Fruit fly (Drosophila melanogaster) whole organism, larva: ENCODE measurements around the gene dsx.

Source experiments
- noc ChIP-seq: fragments of 200-800 bp; sonication (Bioruptor generic); optimal IDR thresholded peaks from 3 replicates; lab custom pipeline; 2019; ENCODE audit warnings: missing biosample characterization, mild to moderate bottlenecking, missing genetic modification characterization, moderate library complexity

Gene dsx

dm6 chr3R:7981396-7981795 lies 14.2 kb upstream of the dsx start:
- no peak for TF ChIP-seq noc (tag; lab: Kevin White, UChicago)

- TF ChIP-seq noc (tag; lab: Kevin White, UChicago): no peak
Measured at dm6 chr3R:7980222-7980621, 13.0 kb upstream of the dsx start, which contains the start of gene Sfp84E. Sfp84E (minus strand) TSS chr3R:7980322.

dm6 chr3R:7978379-7979009 lies 11.3 kb upstream of the dsx start, which contains the start of the genes CD98hc and Os-C:
CD98hc (minus strand) TSS chr3R:7978428.
Os-C (plus strand) TSS chr3R:7978959.
- TF ChIP-seq noc (tag; lab: Kevin White, UChicago): no peak

dm6 chr3R:7977011-7977925 lies 10.1 kb upstream of the dsx start:
- peak; percentile 58 for TF ChIP-seq noc (tag; lab: Kevin White, UChicago)

dm6 chr3R:7973049-7973448 lies 5.8 kb upstream of the dsx start:
- no peak for TF ChIP-seq noc (tag; lab: Kevin White, UChicago)

- no peak for TF ChIP-seq noc (tag; lab: Kevin White, UChicago)
Measured at dm6 chr3R:7972179-7972578, 5.0 kb upstream of the dsx start.

dm6 chr3R:7970640-7971039 lies 3.4 kb upstream of the dsx start:
- TF ChIP-seq noc (tag; lab: Kevin White, UChicago): no peak

- TF ChIP-seq noc (tag; lab: Kevin White, UChicago): no peak
Measured at dm6 chr3R:7969702-7970175, 2.5 kb upstream of the dsx start.

- no peak for TF ChIP-seq noc (tag; lab: Kevin White, UChicago)
Measured at dm6 chr3R:7968958-7969701, 1.9 kb upstream of the dsx start.

dm6 chr3R:7967801-7968200 lies 593 bp upstream of the dsx start:
- no peak for TF ChIP-seq noc (tag; lab: Kevin White, UChicago)

- no peak for TF ChIP-seq noc (tag; lab: Kevin White, UChicago)
Measured at dm6 chr3R:7966544-7967264, 504 bp downstream of the dsx start.

- TF ChIP-seq noc (tag; lab: Kevin White, UChicago): peak; percentile 19
Measured at dm6 chr3R:7964751-7965319, 2.4 kb downstream of the dsx start.

dm6 chr3R:7963495-7964132 lies 3.6 kb downstream of the dsx start:
- TF ChIP-seq noc (tag; lab: Kevin White, UChicago): no peak

dm6 chr3R:7962778-7963494 lies 4.3 kb downstream of the dsx start:
- no peak for TF ChIP-seq noc (tag; lab: Kevin White, UChicago)
